Worm (Caenorhabditis elegans) whole organism, midembryonic: Measurements from ENCODE around the gene T23G7.2.

ENCODE experiments used
- T22C8.4 ChIP-seq: fragments of 200-800 bp; sonication (Bioruptor generic); IDR thresholded peaks from 2 replicates; pipeline ENCODE4 v1.3.6; 2022; ENCODE audit warnings: missing genetic modification characterization, missing compliant biosample characterization
- cog-1 ChIP-seq: sonication (generic microtip); optimal IDR thresholded peaks from 2 replicates; lab custom pipeline; 2016; ENCODE audit warnings: missing genetic modification characterization, missing compliant biosample characterization
- flt-1 ChIP-seq: fragments of 200-800 bp; sonication (Bioruptor generic); IDR thresholded peaks from 2 replicates; pipeline ENCODE4 v1.3.6; 2022; ENCODE audit warnings: missing genetic modification characterization, missing compliant biosample characterization
- klf-2 ChIP-seq: fragments of 200-800 bp; sonication (Bioruptor generic); conservative IDR thresholded peaks from 2 replicates; pipeline ENCODE4 v1.3.6; 2022; ENCODE audit warnings: missing genetic modification reagents, missing genetic modification characterization, missing compliant biosample characterization
- ref-1 ChIP-seq: fragments of 200-800 bp; sonication (Bioruptor generic); conservative IDR thresholded peaks from 2 replicates; pipeline ENCODE4 v1.3.6; 2022; ENCODE audit warnings: missing genetic modification reagents, missing genetic modification characterization, missing compliant biosample characterization
- tab-1 ChIP-seq: fragments of 200-800 bp; sonication (Bioruptor generic); IDR thresholded peaks from 2 replicates; pipeline ENCODE4 v1.3.6; 2022; ENCODE audit warnings: missing genetic modification characterization, missing compliant biosample characterization
- ztf-23 ChIP-seq: fragments of 200-800 bp; sonication (Bioruptor generic); IDR thresholded peaks from 2 replicates; pipeline ENCODE4 v1.3.6; 2022; ENCODE audit warnings: missing genetic modification reagents, missing genetic modification characterization, missing compliant biosample characterization

ce11 chrII:9120813-9121554, 51.8 kb downstream of the T23G7.2 start:
- TF ChIP-seq cog-1 (tag; lab: Kevin White, UChicago) (no peak), tab-1 (GFP tag; lab: Robert Waterston, UW) (no peak), ztf-23 (no peak), T22C8.4 (GFP tag; lab: Robert Waterston, UW) (no peak), klf-2 (GFP tag; lab: Robert Waterston, UW) (no peak), flt-1 (no peak), ref-1 (GFP tag; lab: Robert Waterston, UW) (no peak)
